Worm (Caenorhabditis elegans) whole organism, L1 larva: ENCODE measurements around the gene srx-20.
A peak's percentile ranks its signal among the peaks of the same experiment; 100 is the strongest.

Source experiments
- aly-2 ChIP-seq: fragments of 150-350 bp; optimal IDR thresholded peaks from 2 replicates; lab custom pipeline; 2014; ENCODE audit warnings: missing biosample characterization, missing genetic modification characterization
- ama-1 ChIP-seq: fragments of 150-350 bp; optimal IDR thresholded peaks from 2 replicates; lab custom pipeline; 2014
- efl-1 ChIP-seq, 4 experiments: fragments of 150-350 bp; optimal IDR thresholded peaks in 3 of 4; peaks in 1 of 4; 1 replicate in 1 of 4; 2 replicates in 3 of 4; lab custom pipeline; 2014; ENCODE audit warnings: missing biosample characterization in 2 of 4, missing genetic modification characterization in 2 of 4, missing genetic modification reagents in 2 of 4
- jun-1 ChIP-seq: fragments of 150-350 bp; optimal IDR thresholded peaks from 2 replicates; lab custom pipeline; 2014; ENCODE audit warnings: missing biosample characterization, missing genetic modification reagents, missing genetic modification characterization
- nhr-47 ChIP-seq: sonication (generic microtip); optimal IDR thresholded peaks from 2 replicates; lab custom pipeline; 2016; ENCODE audit warnings: mild to moderate bottlenecking, missing genetic modification characterization, moderate library complexity, missing compliant biosample characterization
- nhr-76 ChIP-seq: sonication (generic microtip); optimal IDR thresholded peaks from 2 replicates; lab custom pipeline; 2017; ENCODE audit warnings: missing biosample characterization, missing genetic modification characterization
- sptf-1 ChIP-seq: fragments of 150-350 bp; optimal IDR thresholded peaks from 2 replicates; lab custom pipeline; 2014; ENCODE audit warnings: missing biosample characterization, missing genetic modification characterization
- ztf-11 ChIP-seq, 2 experiments: sonication (generic microtip); optimal IDR thresholded peaks; 2 replicates each; lab custom pipeline; 2016 to 2017; ENCODE audit warnings: missing genetic modification characterization in 2 of 2, missing biosample characterization in 1 of 2, missing compliant biosample characterization in 1 of 2

DNA sequence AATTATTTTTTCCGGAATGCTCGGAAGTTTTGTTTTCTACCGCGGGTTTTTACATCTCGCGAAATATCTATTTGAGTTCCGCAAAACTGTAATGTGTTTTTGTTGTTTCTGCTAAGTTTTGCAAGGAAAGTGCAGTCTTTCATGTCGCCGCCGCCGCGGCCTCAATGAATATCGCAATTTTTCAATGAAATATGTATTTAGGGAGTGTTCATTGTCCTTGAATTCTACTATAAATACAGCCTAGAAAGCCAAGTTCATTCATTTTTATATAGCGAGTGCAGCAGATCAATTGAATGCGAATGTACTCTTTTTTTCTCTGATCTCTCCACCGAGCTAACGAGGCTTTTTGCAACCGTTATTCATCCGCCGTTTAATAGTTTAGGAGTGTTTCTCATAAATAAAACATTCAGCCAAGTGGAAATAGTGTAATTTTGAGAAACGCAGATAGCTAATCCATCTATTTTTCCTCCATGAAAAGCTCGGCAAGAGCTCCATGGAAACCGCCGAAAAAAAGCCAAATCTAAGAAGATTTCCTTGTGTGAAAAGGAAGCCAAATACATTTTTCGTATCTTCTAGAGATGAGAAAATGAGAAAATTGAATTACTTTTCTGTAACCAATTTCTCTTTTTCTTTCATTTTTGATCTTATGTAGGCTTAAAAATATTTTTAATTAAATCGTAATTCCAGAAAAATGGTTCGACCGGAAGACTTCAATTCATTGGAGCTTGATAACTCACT, 45.1 kb downstream of the srx-20 start, which contains the start of gene T22D1.3:
- TF ChIP-seq jun-1 (tag; lab: Kevin White, UChicago) (no peak), ama-1 (lab: Kevin White, UChicago) (no peak), efl-1 (optimal IDR thresholded peaks at IDR 0.05; lab: Kevin White, UChicago) (no peak), efl-1 (GFP tag; optimal IDR thresholded peaks at IDR 0.05 in 1 of 2; lab: Kevin White, UChicago) (peak in 1 of 2 experiments; percentile 88), ztf-11 (tag; optimal IDR thresholded peaks at IDR 0.05; lab: Kevin White, UChicago) (no peak), sptf-1 (tag; lab: Kevin White, UChicago) (no peak), nhr-47 (tag; lab: Kevin White, UChicago) (no peak), aly-2 (tag; lab: Kevin White, UChicago) (no peak), nhr-76 (no peak)
